Fruit fly (Drosophila melanogaster) whole organism, embryonic: ENCODE results near the gene CG34408.

Experiments
- CG18599 ChIP-seq: fragments of 200-800 bp; sonication (Bioruptor generic); optimal IDR thresholded peaks from 3 replicates; lab custom pipeline; 2017; ENCODE audit warnings: missing biosample characterization, missing genetic modification characterization, mild to moderate bottlenecking, moderate library complexity, missing genetic modification reagents
- CG7987 ChIP-seq: fragments of 200-800 bp; sonication (Bioruptor generic); optimal IDR thresholded peaks from 2 replicates; lab custom pipeline; 2018; ENCODE audit warnings: missing biosample characterization, mild to moderate bottlenecking, missing genetic modification characterization, moderate library complexity

DNA sequence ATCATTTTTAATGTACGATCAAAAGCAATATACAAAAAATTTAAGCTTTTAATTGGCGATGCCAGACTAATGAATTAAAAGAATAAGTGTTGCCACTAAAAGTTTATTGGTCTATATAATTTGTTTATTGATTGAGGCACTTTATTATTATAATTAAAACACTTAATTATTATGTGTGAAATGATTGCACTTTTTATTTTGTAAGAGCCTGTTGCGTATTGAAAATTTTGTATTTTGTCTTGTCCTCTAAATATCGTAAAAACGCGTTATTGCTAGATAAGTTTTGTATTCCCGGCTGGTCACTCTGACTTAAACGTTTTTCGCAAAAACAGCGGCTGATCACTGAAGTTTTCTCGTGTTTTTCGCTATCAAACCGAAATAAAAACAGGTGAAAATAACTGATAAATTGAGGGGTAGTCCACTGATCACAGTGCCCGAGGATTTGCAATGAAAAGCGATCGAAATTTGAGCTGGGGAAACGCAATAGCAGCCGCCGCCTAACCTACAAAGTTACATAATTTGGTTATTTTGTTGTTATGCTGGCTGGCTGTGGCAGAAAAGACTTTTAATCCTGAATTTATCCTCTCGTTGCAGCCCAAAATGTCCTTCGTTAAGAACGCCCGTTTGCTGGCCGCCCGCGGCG is 7.1 kb upstream of the CG34408 start, which contains the start of gene ATPsyndelta:
- no peak for TF ChIP-seq CG7987 (GFP tag; lab: Kevin White, UChicago)
- no peak for TF ChIP-seq CG18599 (GFP tag; lab: Kevin White, UChicago)
